Worm (Caenorhabditis elegans) whole organism, mixed stage, embryonic: ENCODE measurements around the gene ckb-4.

Experiments used
- M03D4.4 ChIP-seq: sonication (generic microtip); optimal IDR thresholded peaks from 2 replicates; lab custom pipeline; 2017; ENCODE audit warnings: mild to moderate bottlenecking, missing genetic modification characterization, missing compliant biosample characterization
- bed-3 ChIP-seq: fragments of 200-800 bp; sonication (Bioruptor generic); optimal IDR thresholded peaks from 3 replicates; lab custom pipeline; 2018; ENCODE audit warnings: mild to moderate bottlenecking, missing genetic modification characterization, moderate library complexity, missing compliant biosample characterization
- blmp-1 ChIP-seq: fragments of 150-350 bp; optimal IDR thresholded peaks from 2 replicates; lab custom pipeline; 2014; ENCODE audit warnings: missing biosample characterization, missing genetic modification characterization
- ceh-39 ChIP-seq: fragments of 150-350 bp; optimal IDR thresholded peaks from 2 replicates; lab custom pipeline; 2014; ENCODE audit warnings: missing biosample characterization, missing genetic modification characterization
- ceh-43 ChIP-seq: fragments of 200-800 bp; sonication (Bioruptor generic); optimal IDR thresholded peaks from 2 replicates; lab custom pipeline; 2018; ENCODE audit warnings: mild to moderate bottlenecking, missing genetic modification characterization, moderate library complexity, missing compliant biosample characterization
- ceh-83 ChIP-seq: fragments of 200-800 bp; sonication (Bioruptor generic); optimal IDR thresholded peaks from 2 replicates; lab custom pipeline; 2018; ENCODE audit warnings: mild to moderate bottlenecking, missing genetic modification characterization, missing compliant biosample characterization
- ces-1 ChIP-seq: fragments of 150-350 bp; optimal IDR thresholded peaks from 2 replicates; lab custom pipeline; 2014; ENCODE audit warnings: missing biosample characterization, missing genetic modification reagents, missing genetic modification characterization
- cnd-1 ChIP-seq: fragments of 200-800 bp; sonication (Bioruptor generic); optimal IDR thresholded peaks from 2 replicates; lab custom pipeline; 2018; ENCODE audit warnings: mild to moderate bottlenecking, missing genetic modification characterization, missing compliant biosample characterization
- drap-1 ChIP-seq: fragments of 200-800 bp; sonication (Bioruptor generic); optimal IDR thresholded peaks from 3 replicates; lab custom pipeline; 2018; ENCODE audit warnings: mild to moderate bottlenecking, missing genetic modification characterization, missing compliant biosample characterization
- elt-1 ChIP-seq: sonication (generic microtip); optimal IDR thresholded peaks from 2 replicates; lab custom pipeline; 2017; ENCODE audit warnings: missing genetic modification characterization, mild to moderate bottlenecking, missing compliant biosample characterization, antibody characterized with exemption, moderate library complexity, borderline replicate concordance; ENCODE audit not compliant: insufficient read depth
- elt-3 ChIP-seq: fragments of 150-350 bp; optimal IDR thresholded peaks from 2 replicates; lab custom pipeline; 2014; ENCODE audit warnings: missing biosample characterization, missing genetic modification characterization
- flh-1 ChIP-seq: fragments of 200-800 bp; sonication (Bioruptor generic); optimal IDR thresholded peaks from 2 replicates; lab custom pipeline; 2018; ENCODE audit warnings: mild to moderate bottlenecking, missing genetic modification characterization, moderate library complexity, missing compliant biosample characterization
- ham-2 ChIP-seq: fragments of 200-800 bp; sonication (Bioruptor generic); optimal IDR thresholded peaks from 2 replicates; lab custom pipeline; 2018; ENCODE audit warnings: mild to moderate bottlenecking, missing genetic modification characterization, missing compliant biosample characterization
- lin-13 ChIP-seq: fragments of 150-350 bp; optimal IDR thresholded peaks from 2 replicates; lab custom pipeline; 2014; ENCODE audit warnings: missing biosample characterization, missing genetic modification characterization
- lin-32 ChIP-seq: fragments of 200-800 bp; sonication (Bioruptor generic); optimal IDR thresholded peaks from 2 replicates; lab custom pipeline; 2018; ENCODE audit warnings: mild to moderate bottlenecking, missing genetic modification characterization, missing compliant biosample characterization
- lsy-2 ChIP-seq: fragments of 150-350 bp; optimal IDR thresholded peaks from 2 replicates; lab custom pipeline; 2014; ENCODE audit warnings: missing biosample characterization, missing genetic modification characterization
- mep-1 ChIP-seq: fragments of 150-350 bp; optimal IDR thresholded peaks from 2 replicates; lab custom pipeline; 2017; ENCODE audit warnings: missing biosample characterization, missing genetic modification reagents, missing genetic modification characterization, inconsistent platforms
- mls-2 ChIP-seq: sonication (generic microtip); optimal IDR thresholded peaks from 2 replicates; lab custom pipeline; 2016; ENCODE audit warnings: mild to moderate bottlenecking, missing genetic modification characterization, moderate library complexity, missing compliant biosample characterization
- nhr-12 ChIP-seq: fragments of 150-350 bp; optimal IDR thresholded peaks from 2 replicates; lab custom pipeline; 2014; ENCODE audit warnings: missing biosample characterization, missing genetic modification characterization
- nhr-2 ChIP-seq: fragments of 150-350 bp; optimal IDR thresholded peaks from 2 replicates; lab custom pipeline; 2014; ENCODE audit warnings: missing biosample characterization, missing genetic modification characterization
- nhr-28 ChIP-seq: fragments of 150-350 bp; optimal IDR thresholded peaks from 2 replicates; lab custom pipeline; 2014; ENCODE audit warnings: missing biosample characterization, missing genetic modification characterization
- nhr-76 ChIP-seq: sonication (generic microtip); optimal IDR thresholded peaks from 2 replicates; lab custom pipeline; 2017; ENCODE audit warnings: missing biosample characterization, missing genetic modification characterization
- sem-2 ChIP-seq: fragments of 200-800 bp; sonication (Bioruptor generic); optimal IDR thresholded peaks from 2 replicates; lab custom pipeline; 2018; ENCODE audit warnings: mild to moderate bottlenecking, missing genetic modification characterization, missing compliant biosample characterization
- snpc-4 ChIP-seq: fragments of 150-350 bp; optimal IDR thresholded peaks from 2 replicates; lab custom pipeline; 2014; ENCODE audit warnings: missing biosample characterization, missing genetic modification characterization
- sptf-1 ChIP-seq: sonication (generic microtip); optimal IDR thresholded peaks from 2 replicates; lab custom pipeline; 2017; ENCODE audit warnings: mild to moderate bottlenecking, missing genetic modification characterization, moderate library complexity, missing compliant biosample characterization
- tbx-8 ChIP-seq: fragments of 200-800 bp; sonication (Bioruptor generic); optimal IDR thresholded peaks from 2 replicates; lab custom pipeline; 2018; ENCODE audit warnings: mild to moderate bottlenecking, missing genetic modification characterization, moderate library complexity, missing compliant biosample characterization
- unc-120 ChIP-seq: sonication (generic microtip); optimal IDR thresholded peaks from 2 replicates; lab custom pipeline; 2017; ENCODE audit warnings: missing genetic modification characterization, missing compliant biosample characterization; ENCODE audit not compliant: poor library complexity, severe bottlenecking
- unc-39 ChIP-seq: fragments of 150-350 bp; optimal IDR thresholded peaks from 2 replicates; lab custom pipeline; 2014; ENCODE audit warnings: missing biosample characterization, missing genetic modification characterization
- unc-62 ChIP-seq: fragments of 150-350 bp; optimal IDR thresholded peaks from 2 replicates; lab custom pipeline; 2014; ENCODE audit warnings: missing biosample characterization, missing genetic modification reagents, missing genetic modification characterization
- zip-8 ChIP-seq: fragments of 150-350 bp; optimal IDR thresholded peaks from 2 replicates; lab custom pipeline; 2014; ENCODE audit warnings: missing biosample characterization, missing genetic modification characterization
- ztf-11 ChIP-seq: fragments of 150-350 bp; optimal IDR thresholded peaks from 2 replicates; lab custom pipeline; 2014; ENCODE audit warnings: missing biosample characterization, missing genetic modification characterization

The ckb-4 gene

DNA sequence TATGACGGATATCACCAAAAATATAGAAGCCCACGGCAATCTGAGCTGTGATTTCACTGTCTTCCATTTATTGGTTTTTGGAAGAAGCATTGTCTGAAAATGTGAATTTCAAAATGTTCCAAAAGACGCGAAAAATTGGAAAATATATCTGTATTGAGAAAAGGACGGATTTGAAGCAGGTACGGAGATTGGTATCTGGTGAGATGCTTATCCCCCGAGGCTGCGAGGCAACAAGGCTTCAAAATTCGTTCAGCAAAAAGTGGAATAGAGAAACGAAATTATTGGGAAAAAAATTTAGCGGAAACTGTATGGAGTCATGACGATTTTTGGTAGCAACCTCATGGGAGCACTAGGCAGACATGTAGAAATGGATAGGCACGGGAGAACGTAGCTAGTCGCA is 6.1 kb downstream of the ckb-4 start, which contains the start of gene F36F12.1:
Gene F36F12.1 (minus strand): TSS at position 101 of the 400 bp plus-strand sequence.
- TF ChIP-seq mep-1 (tag; lab: Kevin White, UChicago) = no peak
- no peak for TF ChIP-seq nhr-12 (tag; lab: Kevin White, UChicago)

DNA sequence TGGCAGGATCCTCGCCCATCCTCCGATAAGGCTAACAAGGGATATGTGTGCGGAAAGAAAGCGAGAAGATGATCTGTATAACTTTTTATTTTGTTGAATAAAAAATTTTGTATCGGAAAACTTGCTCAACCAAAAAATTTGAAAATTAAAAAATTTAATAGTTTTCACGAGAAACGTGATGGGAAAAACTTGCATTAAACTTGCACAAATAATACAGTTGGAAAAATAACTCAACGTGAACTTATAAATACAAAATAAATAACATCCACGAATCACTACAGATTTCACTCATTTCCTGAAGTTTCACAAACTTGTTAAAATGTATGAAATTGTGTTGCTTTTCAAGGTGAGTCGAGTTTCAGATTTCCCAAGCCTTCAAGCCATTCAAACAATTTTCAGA is 10.2 kb downstream of the ckb-4 start, which contains the start of gene F36F12.7:
Gene F36F12.7 (plus strand): TSS at position 301 of the 400 bp plus-strand sequence.
- TF ChIP-seq flh-1 (GFP tag; lab: Kevin White, UChicago) (no peak), cnd-1 (tag; lab: Kevin White, UChicago) (no peak), unc-120 (no peak), lin-32 (no peak), ceh-83 (no peak), sptf-1 (no peak), nhr-76 (tag; lab: Kevin White, UChicago) (no peak), ceh-43 (no peak), snpc-4 (no peak), nhr-2 (tag; lab: Kevin White, UChicago) (no peak), lin-13 (tag; lab: Kevin White, UChicago) (no peak), ham-2 (GFP tag; lab: Kevin White, UChicago) (no peak), sem-2 (GFP tag; lab: Kevin White, UChicago) (no peak), nhr-28 (no peak), elt-1 (tag; lab: Kevin White, UChicago) (no peak), tbx-8 (no peak), drap-1 (GFP tag; lab: Kevin White, UChicago) (no peak), blmp-1 (tag; lab: Kevin White, UChicago) (no peak)

DNA sequence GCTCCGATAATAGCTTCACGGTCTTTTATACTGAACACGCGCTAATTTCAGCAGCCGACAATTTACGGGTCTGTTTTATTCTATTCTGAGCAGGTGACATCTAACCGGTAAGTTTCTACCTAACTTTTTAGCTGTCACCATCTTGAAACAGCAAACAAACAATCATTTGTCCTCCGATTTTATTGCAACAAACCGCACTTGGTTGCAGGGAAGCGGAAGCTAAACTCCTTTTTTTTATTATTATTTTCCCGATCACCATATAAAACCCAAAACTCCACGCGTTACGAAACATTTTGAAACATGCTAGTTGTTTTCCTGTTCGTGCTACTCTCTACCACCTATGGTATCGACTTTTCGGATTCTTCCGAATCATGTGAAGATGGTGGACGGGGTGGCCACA is 11.6 kb downstream of the ckb-4 start, which contains the start of gene clec-208:
Gene clec-208 (plus strand): TSS at position 301 of the 400 bp plus-strand sequence.
- no peak for TF ChIP-seq mls-2
- TF ChIP-seq nhr-2 (tag; lab: Kevin White, UChicago) = no peak
- no peak for TF ChIP-seq nhr-12 (tag; lab: Kevin White, UChicago)
- TF ChIP-seq ceh-43 = no peak
- no peak for TF ChIP-seq snpc-4
- no peak for TF ChIP-seq ztf-11 (tag; lab: Kevin White, UChicago)

DNA sequence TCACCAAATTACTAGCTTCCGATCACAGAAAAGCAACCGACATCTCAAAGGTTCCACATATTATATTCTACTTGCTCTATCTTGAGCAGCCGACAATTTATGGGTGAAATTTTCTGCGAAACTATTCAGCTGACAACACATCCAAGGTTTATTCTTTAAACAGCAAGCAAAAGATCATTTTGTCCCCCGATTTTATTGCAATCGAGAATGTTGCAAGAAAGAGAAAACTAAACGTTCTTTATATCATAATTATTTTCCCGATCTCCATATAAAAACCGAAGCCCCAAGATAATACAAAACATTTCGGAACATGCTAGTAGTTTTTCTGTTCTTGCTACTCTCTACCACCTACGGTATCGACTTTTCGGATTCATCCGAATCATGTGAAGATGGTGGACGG is 13.5 kb downstream of the ckb-4 start, which contains the start of gene clec-207:
Gene clec-207 (plus strand): TSS at position 301 of the 400 bp plus-strand sequence.
- TF ChIP-seq lsy-2 (no peak), ceh-39 (tag; lab: Kevin White, UChicago) (no peak), elt-1 (tag; lab: Kevin White, UChicago) (no peak), mls-2 (no peak), nhr-76 (tag; lab: Kevin White, UChicago) (no peak), nhr-12 (tag; lab: Kevin White, UChicago) (no peak), unc-62 (GFP tag; lab: Kevin White, UChicago) (no peak), zip-8 (no peak), M03D4.4 (tag; lab: Kevin White, UChicago) (no peak), sem-2 (GFP tag; lab: Kevin White, UChicago) (no peak), ham-2 (GFP tag; lab: Kevin White, UChicago) (no peak), flh-1 (GFP tag; lab: Kevin White, UChicago) (no peak), unc-39 (tag; lab: Kevin White, UChicago) (no peak), cnd-1 (tag; lab: Kevin White, UChicago) (no peak), mep-1 (tag; lab: Kevin White, UChicago) (no peak), bed-3 (GFP tag; lab: Kevin White, UChicago) (no peak), ces-1 (GFP tag; lab: Kevin White, UChicago) (no peak), lin-13 (tag; lab: Kevin White, UChicago) (no peak)

DNA sequence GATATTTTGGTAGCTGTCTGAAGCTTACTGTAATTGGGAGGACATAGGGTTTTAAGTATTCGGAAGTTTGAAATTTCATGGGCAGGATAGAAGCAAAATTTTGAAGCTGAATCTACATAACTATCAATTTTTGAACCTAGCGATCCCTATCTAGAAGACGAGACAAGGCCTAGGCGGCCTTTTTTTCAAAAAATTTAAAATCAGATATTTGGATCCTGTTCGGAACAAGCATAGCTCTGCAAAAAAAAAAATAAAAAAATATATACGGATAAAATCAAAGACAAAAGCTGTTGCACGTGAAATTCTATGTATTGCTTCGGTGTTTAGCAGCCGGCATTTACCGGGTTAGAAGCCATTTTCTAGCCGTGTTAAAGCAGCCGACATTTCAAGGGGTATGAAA is 14.0 kb downstream of the ckb-4 start, which contains the start of gene F36F12.2:
Gene F36F12.2 (minus strand): TSS at position 101 of the 400 bp plus-strand sequence.
- TF ChIP-seq tbx-8 (no peak), mls-2 (no peak), elt-1 (tag; lab: Kevin White, UChicago) (no peak), snpc-4 (no peak), elt-3 (tag; lab: Kevin White, UChicago) (no peak), unc-62 (GFP tag; lab: Kevin White, UChicago) (no peak), nhr-76 (tag; lab: Kevin White, UChicago) (no peak)
